Worm (Caenorhabditis elegans): Measurements from ENCODE around the gene Y105C5B.8.

Gene Y105C5B.8

ce11 chrIV:15931176-15931575, 4.5 kb upstream of the Y105C5B.8 start (continued):
- TF ChIP-seq mdt-29 (GFP tag; IDR thresholded peaks at IDR 0.05) (peak; percentile 62; the same call in 1 of the 2 replicates), dpl-1 (GFP tag; optimal IDR thresholded peaks at IDR 0.05) (no peak), arid-1 (GFP tag; conservative IDR thresholded peaks at IDR 0.05) (peak; percentile 50; the same call in 1 of the 2 replicates), madf-5 (GFP tag; IDR thresholded peaks at IDR 0.05) (peak; percentile 34 to 59; a peak in 1 of 4 replicates), tra-1 (GFP tag; IDR thresholded peaks at IDR 0.05) (peak; percentile 39; the same call in 1 of the 2 replicates), pha-4 (GFP tag; IDR thresholded peaks at IDR 0.05) (peak; percentile 62; the same call in 1 of the 2 replicates), pha-4 (tag; optimal IDR thresholded peaks at IDR 0.05) (no peak), mxl-2 (GFP tag; conservative IDR thresholded peaks at IDR 0.05) (0 out of 2 replicates have a peak, but pooled peaks have one; percentile 19), sdz-12 (GFP tag; optimal IDR thresholded peaks at IDR 0.05) (no peak), vab-7 (GFP tag; IDR thresholded peaks at IDR 0.05) (peak; percentile 73), saeg-2 (GFP tag; IDR thresholded peaks at IDR 0.05) (no peak), nhr-76 (tag; optimal IDR thresholded peaks at IDR 0.05) (no peak), daf-19 (GFP tag; conservative IDR thresholded peaks at IDR 0.05) (peak; percentile 58), ZK546.5 (tag; optimal IDR thresholded peaks at IDR 0.05) (no peak), D1046.2 (GFP tag; IDR thresholded peaks at IDR 0.05) (no peak), ZK337.2 (GFP tag; IDR thresholded peaks at IDR 0.05) (no peak), dve-1 (tag; optimal IDR thresholded peaks at IDR 0.05; ENCODE audit: insufficient read depth) (peak; percentile 28), hlh-11 (tag; optimal IDR thresholded peaks at IDR 0.05) (no peak)

ce11 chrIV:15930694-15931093, 4.0 kb upstream of the Y105C5B.8 start:
- TF ChIP-seq mep-1 (tag; optimal IDR thresholded peaks at IDR 0.05) (no peak), F37D6.2 (tag; optimal IDR thresholded peaks at IDR 0.05) (no peak), ceh-28 (tag; optimal IDR thresholded peaks at IDR 0.05) (peak; percentile 71)

DNA sequence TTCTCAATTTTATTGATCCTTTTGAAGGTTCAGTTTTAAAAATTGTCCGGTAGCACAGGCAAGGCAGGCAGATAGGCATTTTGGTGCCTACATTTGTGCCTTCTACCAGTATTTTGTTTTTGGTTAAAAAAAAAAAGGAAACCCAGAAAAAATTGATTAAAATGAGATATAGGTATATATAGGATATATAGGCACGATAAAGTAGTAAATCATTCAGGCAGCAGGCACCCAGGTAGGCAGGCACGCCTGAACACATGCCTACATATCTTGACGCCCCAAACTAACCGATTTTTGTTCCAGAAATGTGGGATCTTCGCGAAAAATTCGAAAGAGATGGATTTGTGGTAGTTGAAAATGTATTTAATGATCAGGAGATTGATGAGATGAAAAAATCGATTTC, 3.6 kb upstream of the Y105C5B.8 start, which contains the start of gene Y105C5B.9:
Y105C5B.9 (plus strand) TSS at position 301 of the 400 bp plus-strand sequence.
- TF ChIP-seq Y48G9A.11 (GFP tag; IDR thresholded peaks at IDR 0.05) (no peak), ama-1 (optimal IDR thresholded peaks at IDR 0.05) (no peak), Y5F2A.4 (GFP tag; optimal IDR thresholded peaks at IDR 0.05) (no peak), daf-19 (GFP tag; conservative IDR thresholded peaks at IDR 0.05) (no peak), lim-7 (GFP tag; IDR thresholded peaks at IDR 0.05) (no peak), duxl-1 (tag; optimal IDR thresholded peaks at IDR 0.05; ENCODE audit: poor library complexity) (no peak), daf-8 (GFP tag; IDR thresholded peaks at IDR 0.05) (no peak), nhr-11 (tag; optimal IDR thresholded peaks at IDR 0.05) (no peak), pha-4 (GFP tag; IDR thresholded peaks at IDR 0.05) (no peak), pha-4 (tag; optimal IDR thresholded peaks at IDR 0.05) (no peak), zip-11 (GFP tag; IDR thresholded peaks at IDR 0.05) (no peak), lin-1 (GFP tag; IDR thresholded peaks at IDR 0.05) (no peak), unc-62 (GFP tag; optimal IDR thresholded peaks at IDR 0.05 in 1 of 2) (no peak), unc-62 (tag; optimal IDR thresholded peaks at IDR 0.05) (no peak), egl-27 (tag; optimal IDR thresholded peaks at IDR 0.05) (no peak), spr-3 (GFP tag; optimal IDR thresholded peaks at IDR 0.05) (no peak), nhr-10 (tag; optimal IDR thresholded peaks at IDR 0.05) (no peak)

- TF ChIP-seq dve-1 (tag; optimal IDR thresholded peaks at IDR 0.05; ENCODE audit: insufficient read depth) (peak; percentile 81), cey-2 (tag; optimal IDR thresholded peaks at IDR 0.05; ENCODE audit: borderline replicate concordance, insufficient read depth) (no peak), spr-3 (GFP tag; optimal IDR thresholded peaks at IDR 0.05) (no peak), pqm-1 (tag; optimal IDR thresholded peaks at IDR 0.05) (peak; percentile 56), tag-97 (GFP tag; IDR thresholded peaks at IDR 0.05) (no peak), nhr-42 (GFP tag; IDR thresholded peaks at IDR 0.05) (no peak), snpc-1.2 (GFP tag; IDR thresholded peaks at IDR 0.05) (no peak), nhr-76 (tag; optimal IDR thresholded peaks at IDR 0.05) (no peak), vab-7 (GFP tag; IDR thresholded peaks at IDR 0.05) (no peak), hlh-30 (tag; optimal IDR thresholded peaks at IDR 0.05; ENCODE audit: insufficient read depth) (peak; percentile 79), mxl-2 (GFP tag; conservative IDR thresholded peaks at IDR 0.05) (no peak), aly-2 (tag; optimal IDR thresholded peaks at IDR 0.05) (no peak), dpl-1 (GFP tag; optimal IDR thresholded peaks at IDR 0.05) (no peak), nhr-28 (tag; optimal IDR thresholded peaks at IDR 0.05) (peak; percentile 74), lin-38 (GFP tag; IDR thresholded peaks at IDR 0.05) (no peak), nhr-41 (GFP tag; IDR thresholded peaks at IDR 0.05) (no peak), pha-4 (GFP tag; IDR thresholded peaks at IDR 0.05) (no peak), pha-4 (tag; optimal IDR thresholded peaks at IDR 0.05) (no peak), skn-1 (tag; optimal IDR thresholded peaks at IDR 0.05) (no peak), lin-13 (GFP tag; optimal IDR thresholded peaks at IDR 0.05) (no peak), Y48G9A.11 (GFP tag; IDR thresholded peaks at IDR 0.05) (no peak)
Measured at ce11 chrIV:15929831-15930230, 3.2 kb upstream of the Y105C5B.8 start.
